Worm (Caenorhabditis elegans): ENCODE data around the gene C17G1.5.

DNA sequence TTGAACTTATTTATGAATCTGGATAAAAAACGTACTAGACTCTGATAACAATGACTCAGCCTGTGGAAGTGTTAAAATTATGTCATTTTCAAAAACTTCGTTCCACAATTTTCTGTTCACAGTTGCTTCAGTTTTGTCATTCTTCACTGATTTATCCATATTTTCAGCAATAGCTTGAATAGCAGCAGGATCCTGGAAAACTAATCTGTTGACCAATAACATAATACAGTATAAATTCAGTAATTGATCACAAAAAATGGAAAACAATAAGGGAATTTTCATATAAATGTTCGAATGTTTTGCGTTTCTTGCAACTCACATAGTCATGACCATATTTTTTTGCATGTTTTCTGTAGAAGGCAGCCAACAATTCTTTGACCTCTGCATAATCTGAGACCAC, 9.9 kb downstream of the C17G1.5 start:
- TF ChIP-seq lsy-2 (tag; optimal IDR thresholded peaks at IDR 0.05), result no peak
- TF ChIP-seq zag-1 (tag; optimal IDR thresholded peaks at IDR 0.05), result no peak
- no peak for TF ChIP-seq C04F5.9 (tag; optimal IDR thresholded peaks at IDR 0.05)
- TF ChIP-seq unc-62 (GFP tag; optimal IDR thresholded peaks at IDR 0.05), result no peak
- TF ChIP-seq ceh-82 (tag; optimal IDR thresholded peaks at IDR 0.05), result no peak
- no peak for TF ChIP-seq ztf-11 (tag; optimal IDR thresholded peaks at IDR 0.05)
- TF ChIP-seq elt-2 (tag; optimal IDR thresholded peaks at IDR 0.05), result no peak
- no peak for TF ChIP-seq jun-1 (tag; optimal IDR thresholded peaks at IDR 0.05)
- no peak for TF ChIP-seq nhr-12 (tag; optimal IDR thresholded peaks at IDR 0.05)
- no peak for TF ChIP-seq egl-27 (tag; optimal IDR thresholded peaks at IDR 0.05)

Data from whole organism, L1 larva.